Fruit fly (Drosophila melanogaster) whole organism, pupa: ENCODE data around the gene CG14414.

Experiments used
- CG8159 ChIP-seq: fragments of 200-800 bp; sonication (Bioruptor generic); optimal IDR thresholded peaks from 3 replicates; lab custom pipeline; 2018; ENCODE audit warnings: missing biosample characterization, mild to moderate bottlenecking, missing genetic modification characterization, moderate library complexity
- CG8301 ChIP-seq: fragments of 200-800 bp; sonication (Bioruptor generic); optimal IDR thresholded peaks from 2 replicates; lab custom pipeline; 2018; ENCODE audit warnings: missing biosample characterization, mild to moderate bottlenecking, missing genetic modification characterization
- CG9948 ChIP-seq: fragments of 200-800 bp; sonication (Bioruptor generic); optimal IDR thresholded peaks from 2 replicates; lab custom pipeline; 2018; ENCODE audit warnings: missing biosample characterization, mild to moderate bottlenecking, missing genetic modification characterization, moderate library complexity
- D1 ChIP-seq: fragments of 200-800 bp; sonication (Bioruptor generic); optimal IDR thresholded peaks from 2 replicates; lab custom pipeline; 2018; ENCODE audit warnings: missing biosample characterization, mild to moderate bottlenecking, missing genetic modification characterization, moderate library complexity
- EcR ChIP-seq: fragments of 200-800 bp; sonication (Bioruptor generic); optimal IDR thresholded peaks from 3 replicates; lab custom pipeline; 2019; ENCODE audit warnings: missing biosample characterization, missing genetic modification characterization, mild to moderate bottlenecking, moderate library complexity, missing genetic modification reagents

DNA sequence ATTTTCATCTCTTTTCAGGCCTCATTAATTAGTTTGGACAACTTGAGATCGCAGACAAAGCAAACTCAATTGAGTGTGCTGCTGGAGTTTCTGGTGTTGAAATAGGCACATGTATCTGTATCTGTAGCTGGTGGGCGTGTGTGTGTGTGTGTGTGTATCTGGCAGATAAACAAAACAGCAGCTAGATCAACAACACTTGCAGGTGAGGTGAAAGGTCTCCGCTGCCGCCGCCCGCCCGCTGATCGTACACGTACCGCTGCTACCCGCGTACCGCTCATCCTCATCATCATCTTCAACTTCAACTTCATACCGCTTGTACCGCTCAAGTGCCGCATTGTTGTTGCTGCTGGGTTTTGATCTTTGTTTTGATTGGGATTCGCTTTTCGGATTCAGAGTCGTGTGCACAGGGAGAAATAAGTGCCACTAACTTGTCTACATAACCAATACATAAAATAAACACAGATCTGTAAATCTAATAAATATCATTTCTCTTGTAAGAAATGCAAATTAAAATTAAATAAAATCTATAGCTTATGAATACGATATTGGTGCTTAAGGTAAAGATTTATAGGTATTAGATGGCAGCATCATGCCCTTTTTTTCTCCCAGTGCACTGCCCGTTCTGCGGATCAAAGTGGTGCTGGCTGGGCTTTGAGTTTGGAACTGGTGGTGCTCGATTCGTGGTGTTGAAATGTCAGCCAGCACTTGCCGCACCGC is 46.8 kb downstream of the CG14414 start:
- TF ChIP-seq CG8301 (tag; lab: Kevin White, UChicago): peak; percentile 12
- TF ChIP-seq EcR: no peak
- TF ChIP-seq D1 (tag; lab: Kevin White, UChicago): no peak
- TF ChIP-seq CG8159 (tag; lab: Kevin White, UChicago): peak; percentile 38
- peak; percentile 50 for TF ChIP-seq CG9948 (tag; lab: Kevin White, UChicago)
